Worm (Caenorhabditis elegans) whole organism, young adult: ENCODE measurements around the gene moa-1.
A peak's percentile ranks its signal among the peaks of the same experiment; 100 is the strongest.

Experiments used
- B0019.2 ChIP-seq: fragments of 200-800 bp; sonication (Bioruptor generic); conservative IDR thresholded peaks from 2 replicates; pipeline ENCODE4 v1.3.6; 2022; ENCODE audit warnings: missing genetic modification reagents, missing genetic modification characterization, missing compliant biosample characterization
- B0261.1 ChIP-seq: sonication (generic microtip); optimal IDR thresholded peaks from 2 replicates; lab custom pipeline; 2016; ENCODE audit warnings: mild to moderate bottlenecking, missing genetic modification characterization, moderate library complexity, missing compliant biosample characterization
- B0336.3 ChIP-seq: fragments of 200-800 bp; sonication (Bioruptor generic); IDR thresholded peaks from 2 replicates; pipeline ENCODE4 v1.3.6; 2022; ENCODE audit warnings: missing genetic modification characterization, missing compliant biosample characterization
- D2030.7 ChIP-seq: fragments of 200-800 bp; sonication (Bioruptor generic); IDR thresholded peaks from 2 replicates; pipeline ENCODE4 v1.3.6; 2022; ENCODE audit warnings: missing genetic modification reagents, missing genetic modification characterization, missing compliant biosample characterization
- F23B12.7 ChIP-seq: sonication (generic microtip); optimal IDR thresholded peaks from 2 replicates; lab custom pipeline; 2017; ENCODE audit warnings: missing genetic modification characterization, mild to moderate bottlenecking, missing compliant biosample characterization, antibody characterized with exemption, moderate library complexity; ENCODE audit not compliant: insufficient read depth
- F33H1.4 ChIP-seq: fragments of 200-800 bp; sonication (Bioruptor generic); IDR thresholded peaks from 2 replicates; pipeline ENCODE4 v1.3.6; 2022; ENCODE audit warnings: missing genetic modification reagents, missing genetic modification characterization, missing compliant biosample characterization
- F39B2.1 ChIP-seq: fragments of 200-800 bp; sonication (Bioruptor generic); IDR thresholded peaks from 2 replicates; pipeline ENCODE4 v1.3.6; 2022; ENCODE audit warnings: missing genetic modification reagents, missing genetic modification characterization, missing compliant biosample characterization
- K12H6.12 ChIP-seq: fragments of 200-800 bp; sonication (Bioruptor generic); optimal IDR thresholded peaks from 2 replicates; lab custom pipeline; 2018; ENCODE audit warnings: mild to moderate bottlenecking, missing genetic modification characterization, missing compliant biosample characterization
- T07F8.4 ChIP-seq: sonication (generic microtip); optimal IDR thresholded peaks from 2 replicates; lab custom pipeline; 2016; ENCODE audit warnings: mild to moderate bottlenecking, missing genetic modification characterization, moderate library complexity, missing compliant biosample characterization
- Y67H2A.10 ChIP-seq: fragments of 200-800 bp; sonication (Bioruptor generic); conservative IDR thresholded peaks from 2 replicates; pipeline ENCODE4 v1.3.6; 2022; ENCODE audit warnings: missing genetic modification reagents, missing genetic modification characterization, missing compliant biosample characterization
- Y79H2A.3 ChIP-seq: fragments of 200-800 bp; sonication (Bioruptor generic); conservative IDR thresholded peaks from 2 replicates; pipeline ENCODE4 v1.3.6; 2022; ENCODE audit warnings: missing genetic modification reagents, missing genetic modification characterization, missing compliant biosample characterization
- athp-1 ChIP-seq: sonication (generic microtip); optimal IDR thresholded peaks from 2 replicates; lab custom pipeline; 2017; ENCODE audit warnings: mild to moderate bottlenecking, missing genetic modification characterization, missing compliant biosample characterization
- attf-3 ChIP-seq: fragments of 200-800 bp; sonication (Bioruptor generic); conservative IDR thresholded peaks from 2 replicates; pipeline ENCODE4 v1.3.6; 2022; ENCODE audit warnings: missing genetic modification reagents, missing genetic modification characterization, missing compliant biosample characterization
- attf-6 ChIP-seq: fragments of 200-800 bp; sonication (Bioruptor generic); IDR thresholded peaks from 2 replicates; pipeline ENCODE4 v1.3.6; 2022; ENCODE audit warnings: missing genetic modification reagents, missing genetic modification characterization, missing compliant biosample characterization
- cebp-1 ChIP-seq, 2 experiments: fragments of 200-800 bp in 1 of 2; sonication (Bioruptor generic) in 1 of 2; sonication (generic microtip) in 1 of 2; IDR thresholded peaks in 1 of 2; optimal IDR thresholded peaks in 1 of 2; 2 replicates each; pipeline versions ENCODE4 v1.3.6 to Lab custom; 2017 to 2022; ENCODE audit warnings: missing compliant biosample characterization in 2 of 2, missing genetic modification characterization in 2 of 2, mild to moderate bottlenecking in 1 of 2, missing genetic modification reagents in 1 of 2, moderate library complexity in 1 of 2
- ceh-100 ChIP-seq: fragments of 200-800 bp; sonication (Bioruptor generic); IDR thresholded peaks from 2 replicates; pipeline ENCODE4 v1.3.6; 2022; ENCODE audit warnings: missing genetic modification reagents, missing genetic modification characterization, missing compliant biosample characterization
- chd-7 ChIP-seq: sonication (generic microtip); optimal IDR thresholded peaks from 2 replicates; lab custom pipeline; 2016; ENCODE audit warnings: mild to moderate bottlenecking, missing genetic modification characterization, moderate library complexity, missing compliant biosample characterization
- dox-1 ChIP-seq: fragments of 200-800 bp; sonication (Bioruptor generic); IDR thresholded peaks from 2 replicates; pipeline ENCODE4 v1.3.6; 2022; ENCODE audit warnings: missing genetic modification reagents, missing genetic modification characterization, missing compliant biosample characterization
- dpl-1 ChIP-seq: fragments of 150-350 bp; optimal IDR thresholded peaks from 2 replicates; lab custom pipeline; 2014; ENCODE audit warnings: missing biosample characterization, missing genetic modification reagents, missing genetic modification characterization
- egl-18 ChIP-seq: fragments of 200-800 bp; sonication (Bioruptor generic); IDR thresholded peaks from 2 replicates; pipeline ENCODE4 v1.3.6; 2022; ENCODE audit warnings: missing genetic modification reagents, missing genetic modification characterization, missing compliant biosample characterization
- egl-44 ChIP-seq: fragments of 200-800 bp; sonication (Bioruptor generic); IDR thresholded peaks from 2 replicates; pipeline ENCODE4 v1.3.6; 2022; ENCODE audit warnings: missing genetic modification reagents, missing genetic modification characterization, missing compliant biosample characterization
- egrh-3 ChIP-seq: fragments of 200-800 bp; sonication (Bioruptor generic); IDR thresholded peaks from 2 replicates; pipeline ENCODE4 v1.3.6; 2022; ENCODE audit warnings: missing genetic modification reagents, missing genetic modification characterization, missing compliant biosample characterization
- ekl-4 ChIP-seq: fragments of 200-800 bp; sonication (Bioruptor generic); IDR thresholded peaks from 2 replicates; pipeline ENCODE4 v1.3.6; 2022; ENCODE audit warnings: missing genetic modification reagents, missing genetic modification characterization, missing compliant biosample characterization
- hlh-26 ChIP-seq: fragments of 200-800 bp; sonication (Bioruptor generic); conservative IDR thresholded peaks from 2 replicates; pipeline ENCODE4 v1.3.6; 2022; ENCODE audit warnings: missing genetic modification reagents, missing genetic modification characterization, missing compliant biosample characterization
- hmg-1.2 ChIP-seq: fragments of 200-800 bp; sonication (Bioruptor generic); IDR thresholded peaks from 2 replicates; pipeline ENCODE4 v1.3.6; 2022; ENCODE audit warnings: missing genetic modification reagents, missing genetic modification characterization, missing compliant biosample characterization
- let-526 ChIP-seq: fragments of 200-800 bp; sonication (Bioruptor generic); IDR thresholded peaks from 2 replicates; pipeline ENCODE4 v1.3.6; 2022; ENCODE audit warnings: missing genetic modification reagents, missing genetic modification characterization, missing compliant biosample characterization
- lin-35 ChIP-seq, 3 experiments: fragments of 150-350 bp in 2 of 3; sonication (generic microtip) in 1 of 3; optimal IDR thresholded peaks; 2 replicates each; lab custom pipeline; 2014 to 2018; ENCODE audit warnings: missing biosample characterization in 3 of 3, missing genetic modification characterization in 3 of 3, missing genetic modification reagents in 3 of 3
- lsl-1 ChIP-seq: fragments of 200-800 bp; sonication (Bioruptor generic); optimal IDR thresholded peaks from 2 replicates; lab custom pipeline; 2018; ENCODE audit warnings: mild to moderate bottlenecking, missing genetic modification characterization, moderate library complexity, missing compliant biosample characterization
- madf-6 ChIP-seq: fragments of 200-800 bp; sonication (Bioruptor generic); IDR thresholded peaks from 2 replicates; pipeline ENCODE4 v1.3.6; 2022; ENCODE audit warnings: missing genetic modification reagents, missing genetic modification characterization, missing compliant biosample characterization
- madf-8 ChIP-seq: fragments of 200-800 bp; sonication (Bioruptor generic); conservative IDR thresholded peaks from 2 replicates; pipeline ENCODE4 v1.3.6; 2022; ENCODE audit warnings: missing genetic modification reagents, missing genetic modification characterization, missing compliant biosample characterization
- mxl-1 ChIP-seq: sonication (generic microtip); optimal IDR thresholded peaks from 2 replicates; lab custom pipeline; 2016; ENCODE audit warnings: missing genetic modification characterization, missing compliant biosample characterization
- nfya-2 ChIP-seq: fragments of 200-800 bp; sonication (Bioruptor generic); IDR thresholded peaks from 2 replicates; pipeline ENCODE4 v1.3.6; 2022; ENCODE audit warnings: missing genetic modification reagents, missing genetic modification characterization, missing compliant biosample characterization
- nhr-179 ChIP-seq: sonication (generic microtip); optimal IDR thresholded peaks from 2 replicates; lab custom pipeline; 2016; ENCODE audit warnings: mild to moderate bottlenecking, missing genetic modification characterization, missing compliant biosample characterization
- nhr-27 ChIP-seq: fragments of 200-800 bp; sonication (Bioruptor generic); optimal IDR thresholded peaks from 2 replicates; lab custom pipeline; 2018; ENCODE audit warnings: mild to moderate bottlenecking, missing genetic modification characterization, moderate library complexity, missing compliant biosample characterization
- nhr-80 ChIP-seq: sonication (generic microtip); optimal IDR thresholded peaks from 2 replicates; lab custom pipeline; 2016; ENCODE audit warnings: missing genetic modification characterization, missing compliant biosample characterization
- rcor-1 ChIP-seq: fragments of 200-800 bp; sonication (Bioruptor generic); IDR thresholded peaks from 2 replicates; pipeline ENCODE4 v1.3.6; 2022; ENCODE audit warnings: missing genetic modification reagents, missing genetic modification characterization, missing compliant biosample characterization
- rec-8 ChIP-seq, 2 experiments: sonication (generic microtip); optimal IDR thresholded peaks; 2 replicates each; lab custom pipeline; 2016; ENCODE audit warnings: mild to moderate bottlenecking in 2 of 2, missing genetic modification characterization in 2 of 2, missing genetic modification reagents in 2 of 2, missing genotype in 2 of 2, missing biosample characterization in 1 of 2, missing compliant biosample characterization in 1 of 2, moderate library complexity in 1 of 2
- sea-2 ChIP-seq: fragments of 200-800 bp; sonication (Bioruptor generic); IDR thresholded peaks from 2 replicates; pipeline ENCODE4 v1.3.6; 2022; ENCODE audit warnings: missing genetic modification characterization, missing compliant biosample characterization
- snpc-1.1 ChIP-seq: sonication (generic microtip); optimal IDR thresholded peaks from 2 replicates; lab custom pipeline; 2017; ENCODE audit warnings: missing genetic modification characterization, mild to moderate bottlenecking, missing compliant biosample characterization, antibody characterized with exemption, moderate library complexity, missing genotype, missing genetic modification reagents; ENCODE audit not compliant: insufficient read depth
- snpc-1.3 ChIP-seq: sonication (generic microtip); optimal IDR thresholded peaks from 2 replicates; lab custom pipeline; 2017; ENCODE audit warnings: missing genetic modification characterization, mild to moderate bottlenecking, missing compliant biosample characterization, antibody characterized with exemption, moderate library complexity, missing genotype, missing genetic modification reagents; ENCODE audit not compliant: insufficient read depth
- snpc-3.4 ChIP-seq: sonication (generic microtip); optimal IDR thresholded peaks from 2 replicates; lab custom pipeline; 2017; ENCODE audit warnings: missing genetic modification characterization, mild to moderate bottlenecking, missing compliant biosample characterization, antibody characterized with exemption, moderate library complexity, missing genotype, missing genetic modification reagents
- somi-1 ChIP-seq: fragments of 200-800 bp; sonication (Bioruptor generic); optimal IDR thresholded peaks from 2 replicates; lab custom pipeline; 2018; ENCODE audit warnings: mild to moderate bottlenecking, missing genetic modification characterization, missing compliant biosample characterization
- tlf-1 ChIP-seq: fragments of 200-800 bp; sonication (Bioruptor generic); optimal IDR thresholded peaks from 2 replicates; lab custom pipeline; 2018; ENCODE audit warnings: mild to moderate bottlenecking, missing genetic modification characterization, missing compliant biosample characterization
- zfh-2 ChIP-seq: fragments of 200-800 bp; sonication (Bioruptor generic); conservative IDR thresholded peaks from 2 replicates; pipeline ENCODE4 v1.3.6; 2022; ENCODE audit warnings: missing genetic modification reagents, missing genetic modification characterization, missing compliant biosample characterization
- ztf-18 ChIP-seq: sonication (generic microtip); optimal IDR thresholded peaks from 2 replicates; lab custom pipeline; 2016; ENCODE audit warnings: missing genotype, mild to moderate bottlenecking, missing genetic modification characterization, missing compliant biosample characterization
- ztf-22 ChIP-seq: fragments of 200-800 bp; sonication (Bioruptor generic); optimal IDR thresholded peaks from 2 replicates; lab custom pipeline; 2018; ENCODE audit warnings: mild to moderate bottlenecking, missing genetic modification characterization, moderate library complexity, missing compliant biosample characterization
- ztf-28 ChIP-seq: fragments of 200-800 bp; sonication (Bioruptor generic); IDR thresholded peaks from 2 replicates; pipeline ENCODE4 v1.3.6; 2022; ENCODE audit warnings: missing genetic modification reagents, missing genetic modification characterization, missing compliant biosample characterization

moa-1 gene

ce11 chrIII:1950236-1950635, 19.5 kb downstream of the moa-1 start, which contains the start of the genes polh-1 and rps-22 (continued):
- TF ChIP-seq somi-1 (GFP tag; lab: Kevin White, UChicago) = no peak
- TF ChIP-seq Y67H2A.10 (GFP tag; lab: Robert Waterston, UW) = no peak
- TF ChIP-seq ekl-4 (GFP tag; lab: Robert Waterston, UW) = peak; percentile 63
- peak; percentile 84 for TF ChIP-seq attf-3 (GFP tag; lab: Robert Waterston, UW)
- TF ChIP-seq rec-8 (tag; optimal IDR thresholded peaks at IDR 0.05; lab: Kevin White, UChicago) = no peak
- TF ChIP-seq chd-7 = no peak
- no peak for TF ChIP-seq B0261.1
- peak; percentile 57; the same call in 1 of the 2 replicates for TF ChIP-seq madf-6 (GFP tag; lab: Robert Waterston, UW)
- peak; percentile 93 for TF ChIP-seq hmg-1.2 (GFP tag; lab: Robert Waterston, UW)
- peak; percentile 38 for TF ChIP-seq K12H6.12 (tag; lab: Kevin White, UChicago)
- TF ChIP-seq nhr-80 (tag; lab: Kevin White, UChicago) = peak; percentile 50
- TF ChIP-seq athp-1 = no peak
- TF ChIP-seq dpl-1 (GFP tag; lab: Kevin White, UChicago) = peak; percentile 90
- no peak for TF ChIP-seq egrh-3 (GFP tag; lab: Robert Waterston, UW)
- no peak for TF ChIP-seq cebp-1 (GFP tag; IDR thresholded peaks at IDR 0.05; lab: Robert Waterston, UW)
- TF ChIP-seq cebp-1 (tag; optimal IDR thresholded peaks at IDR 0.05; lab: Kevin White, UChicago) = peak; percentile 58
- no peak for TF ChIP-seq egl-18
- peak; percentile 48 for TF ChIP-seq snpc-1.3 (tag; lab: Kevin White, UChicago)
- TF ChIP-seq D2030.7 = peak; percentile 85
- no peak for TF ChIP-seq B0336.3 (GFP tag; lab: Robert Waterston, UW)
- TF ChIP-seq snpc-3.4 (tag; lab: Kevin White, UChicago) = peak; percentile 78
- TF ChIP-seq nhr-27 = no peak
- TF ChIP-seq egl-44 (GFP tag; lab: Robert Waterston, UW) = no peak
- no peak for TF ChIP-seq let-526 (GFP tag; lab: Robert Waterston, UW)
- no peak for TF ChIP-seq nfya-2 (GFP tag; lab: Robert Waterston, UW)
- peak; percentile 36 for TF ChIP-seq snpc-1.1 (tag; lab: Kevin White, UChicago)
- TF ChIP-seq tlf-1 (GFP tag; lab: Kevin White, UChicago) = peak; percentile 68
- no peak for TF ChIP-seq Y79H2A.3
- TF ChIP-seq ztf-28 (GFP tag; lab: Robert Waterston, UW) = 0 out of 2 replicates have a peak, but pooled peaks have one; percentile 22
- TF ChIP-seq ceh-100 (GFP tag; lab: Robert Waterston, UW) = 0 out of 2 replicates have a peak, but pooled peaks have one; percentile 36
- TF ChIP-seq F33H1.4 (GFP tag; lab: Robert Waterston, UW) = peak; percentile 67
- TF ChIP-seq sea-2 (GFP tag; lab: Robert Waterston, UW) = no peak
- no peak for TF ChIP-seq hlh-26 (GFP tag; lab: Robert Waterston, UW)
- TF ChIP-seq F39B2.1 = no peak
- TF ChIP-seq nhr-179 (tag; lab: Kevin White, UChicago) = no peak
- peak; percentile 66; the same call in 1 of the 2 replicates for TF ChIP-seq rcor-1 (GFP tag; lab: Robert Waterston, UW)
- TF ChIP-seq F23B12.7 (tag; lab: Kevin White, UChicago) = peak; percentile 94
- peak; percentile 40 for TF ChIP-seq ztf-18 (tag; lab: Kevin White, UChicago)
- TF ChIP-seq lin-35 (GFP tag; optimal IDR thresholded peaks at IDR 0.05; lab: Kevin White, UChicago) = peak in 1 of 3 experiments; percentile 93
- no peak for TF ChIP-seq zfh-2 (GFP tag; lab: Robert Waterston, UW)
- no peak for TF ChIP-seq ztf-22 (GFP tag; lab: Kevin White, UChicago)
- no peak for TF ChIP-seq attf-6 (GFP tag; lab: Robert Waterston, UW)
- peak; percentile 61 for TF ChIP-seq dox-1 (GFP tag; lab: Robert Waterston, UW)
- TF ChIP-seq T07F8.4 (tag; lab: Kevin White, UChicago) = no peak
- no peak; the same call in 1 of the 2 replicates for TF ChIP-seq B0019.2 (GFP tag; lab: Robert Waterston, UW)
- no peak for TF ChIP-seq mxl-1
- 0 out of 2 replicates have a peak, but pooled peaks have one; percentile 15 for TF ChIP-seq madf-8 (GFP tag; lab: Robert Waterston, UW)
- peak; percentile 61 for TF ChIP-seq lsl-1 (GFP tag; lab: Kevin White, UChicago)
